Worm (Caenorhabditis elegans) whole organism, L4/young adult: ENCODE results near the gene Y6E2A.1.
"Not testable (repeated sequence)": the region's sequence is repeated elsewhere in the genome, so short reads cannot be mapped to it uniquely, and the experiment has no call there.

ENCODE experiments used
- W03F9.2 ChIP-seq: fragments of 150-350 bp; optimal IDR thresholded peaks from 2 replicates; lab custom pipeline; 2014; ENCODE audit warnings: missing biosample characterization, missing genetic modification characterization
- dao-5 ChIP-seq: sonication (generic microtip); optimal IDR thresholded peaks from 2 replicates; lab custom pipeline; 2016; ENCODE audit warnings: missing genotype, missing genetic modification characterization, moderate library complexity, missing compliant biosample characterization
- him-1 ChIP-seq: sonication (generic microtip); optimal IDR thresholded peaks from 2 replicates; lab custom pipeline; 2016; ENCODE audit warnings: missing genotype, missing genetic modification reagents, missing genetic modification characterization, missing compliant biosample characterization

Y6E2A.1 gene

ce11 chrV:15710401-15710800 is at the start of gene Y6E2A.1:
Y6E2A.1 (minus strand) TSS chrV:15710501.
- TF ChIP-seq W03F9.2 (tag; lab: Kevin White, UChicago): no peak
- no peak for TF ChIP-seq him-1 (tag; lab: Kevin White, UChicago)
- no peak for TF ChIP-seq dao-5 (tag; lab: Kevin White, UChicago)

ce11 chrV:15758449-15758848 is 48.1 kb upstream of the Y6E2A.1 start, which contains the start of gene str-9:
str-9 (plus strand) TSS chrV:15758749.
- TF ChIP-seq W03F9.2 (tag; lab: Kevin White, UChicago): no peak
- TF ChIP-seq dao-5 (tag; lab: Kevin White, UChicago): no peak
- no peak for TF ChIP-seq him-1 (tag; lab: Kevin White, UChicago)

DNA sequence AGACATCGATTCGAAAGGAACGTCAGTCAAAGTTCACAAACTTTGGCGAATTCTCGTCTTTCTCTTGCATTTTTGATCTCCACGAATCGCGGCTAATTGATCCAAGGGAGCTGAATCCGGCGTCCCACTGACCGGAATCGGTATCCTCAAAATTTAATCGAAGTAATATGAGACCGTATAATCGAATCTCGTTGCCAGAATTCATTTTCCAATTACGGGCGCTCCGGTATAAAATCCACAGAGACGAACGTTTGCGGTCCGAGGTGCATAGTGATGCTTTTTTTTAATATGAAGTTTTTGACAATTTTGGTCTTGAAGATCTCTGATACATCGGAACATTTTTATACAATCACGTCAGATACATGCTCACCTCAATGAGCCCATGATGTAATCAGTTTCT is 47.3 kb upstream of the Y6E2A.1 start:
- TF ChIP-seq W03F9.2 (tag; lab: Kevin White, UChicago): no peak
- TF ChIP-seq him-1 (tag; lab: Kevin White, UChicago): no peak
- no peak for TF ChIP-seq dao-5 (tag; lab: Kevin White, UChicago)

ce11 chrV:15754731-15755130 is 44.4 kb upstream of the Y6E2A.1 start, which contains the start of gene str-8:
str-8 (plus strand) TSS chrV:15755031.
- TF ChIP-seq him-1, W03F9.2, dao-5 (tag; lab: Kevin White, UChicago): not testable (repeated sequence)

DNA sequence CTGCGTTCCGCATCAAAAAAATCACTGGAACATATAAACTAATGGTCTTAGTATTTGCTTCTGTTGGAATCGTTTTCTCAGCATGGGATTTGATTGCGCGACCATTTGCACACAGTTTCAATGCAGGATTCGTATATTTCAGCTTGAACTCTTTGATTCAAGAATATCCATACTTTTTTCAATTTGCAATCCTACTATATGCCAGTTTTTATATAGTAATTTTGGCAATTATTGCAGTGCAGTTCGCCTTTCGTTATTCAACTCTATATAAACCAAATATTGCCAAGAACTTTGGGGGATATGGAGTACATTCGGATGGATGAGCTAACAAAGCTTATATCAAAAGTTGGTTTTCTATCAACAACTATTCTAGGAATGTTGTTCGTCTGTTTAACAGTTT is 42.6 kb upstream of the Y6E2A.1 start, which contains the start of gene str-5:
Gene str-5, plus strand, starts transcription at position 301 of the 400 bp plus-strand sequence.
- not testable (repeated sequence) for TF ChIP-seq dao-5, him-1, W03F9.2 (tag; lab: Kevin White, UChicago)

DNA sequence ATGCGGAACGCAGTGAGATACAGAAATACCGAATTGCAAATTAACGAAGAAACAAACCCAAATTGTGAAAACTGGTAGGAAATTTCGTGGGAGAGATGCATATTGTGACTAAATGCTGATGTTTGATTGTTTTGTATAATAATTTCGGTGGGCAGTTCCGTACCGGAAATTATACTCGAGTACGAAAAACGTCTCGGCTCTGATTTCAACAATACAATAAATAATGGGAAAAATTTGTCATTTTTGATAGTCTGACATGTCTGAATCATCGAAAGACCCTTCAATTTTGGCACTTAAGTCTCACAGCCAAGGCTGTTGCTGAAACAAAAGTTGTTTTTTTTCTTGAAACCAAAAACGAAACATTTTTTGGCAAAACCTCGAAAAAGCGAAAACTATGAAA is 41.7 kb upstream of the Y6E2A.1 start, which contains the start of gene str-43:
Gene str-43, minus strand, starts transcription at position 101 of the 400 bp plus-strand sequence.
- TF ChIP-seq dao-5 (tag; lab: Kevin White, UChicago) (no peak), W03F9.2 (tag; lab: Kevin White, UChicago) (no peak), him-1 (tag; lab: Kevin White, UChicago) (no peak)

- no peak for TF ChIP-seq W03F9.2 (tag; lab: Kevin White, UChicago)
- no peak for TF ChIP-seq him-1 (tag; lab: Kevin White, UChicago)
- no peak for TF ChIP-seq dao-5 (tag; lab: Kevin White, UChicago)
Measured at ce11 chrV:15750130-15750529, 39.8 kb upstream of the Y6E2A.1 start, which contains the start of gene str-6. str-6 (minus strand) TSS chrV:15750230.

- not testable (repeated sequence) for TF ChIP-seq W03F9.2, dao-5, him-1 (tag; lab: Kevin White, UChicago)
Measured at ce11 chrV:15748343-15748742, 38.0 kb upstream of the Y6E2A.1 start, which contains the start of gene T23D5.8. T23D5.8 (minus strand) TSS chrV:15748443.

DNA sequence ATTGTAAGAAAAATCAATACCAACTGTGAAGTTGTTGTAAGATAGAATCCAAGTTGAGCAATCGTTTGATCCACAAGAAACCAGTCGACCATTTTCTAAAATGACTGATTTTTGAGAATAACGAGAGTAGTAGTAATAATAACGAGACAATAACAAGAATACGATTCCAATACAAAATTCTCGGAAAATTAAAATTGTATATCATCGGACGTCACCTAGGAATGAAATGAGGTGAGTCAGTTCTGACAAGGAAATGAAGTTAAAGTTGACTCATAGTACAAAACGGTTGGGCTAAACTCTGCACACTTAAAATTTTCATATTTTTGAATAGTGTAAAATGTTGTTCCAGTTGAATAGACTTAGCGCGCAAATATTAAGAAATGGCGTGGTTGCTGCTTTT is 34.1 kb upstream of the Y6E2A.1 start, which contains the start of gene str-19:
Gene str-19, minus strand, starts transcription at position 101 of the 400 bp plus-strand sequence.
- not testable (repeated sequence) for TF ChIP-seq W03F9.2, him-1, dao-5 (tag; lab: Kevin White, UChicago)

DNA sequence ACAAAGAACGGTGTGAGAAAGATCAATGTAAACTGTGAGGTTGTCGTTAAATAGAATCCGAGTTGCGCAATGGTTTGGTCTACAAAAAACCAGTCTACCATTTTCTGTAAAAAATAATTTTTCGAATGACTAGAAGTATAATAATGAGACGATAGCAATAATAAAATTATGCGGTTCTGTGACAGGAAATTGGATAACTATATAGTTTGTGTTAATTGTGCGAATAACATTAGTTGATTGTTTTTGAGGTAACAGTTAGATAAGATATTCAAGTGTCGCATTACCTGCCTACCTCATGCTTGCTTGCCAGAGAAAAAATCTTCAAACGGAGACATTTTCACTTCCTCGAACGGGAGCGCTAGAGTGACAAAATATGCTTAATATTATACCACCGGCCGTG is 31.6 kb upstream of the Y6E2A.1 start, which contains the start of gene str-18:
Gene str-18, minus strand, starts transcription at position 101 of the 400 bp plus-strand sequence.
- no peak for TF ChIP-seq dao-5 (tag; lab: Kevin White, UChicago)
- no peak for TF ChIP-seq W03F9.2 (tag; lab: Kevin White, UChicago)
- TF ChIP-seq him-1 (tag; lab: Kevin White, UChicago): no peak

DNA sequence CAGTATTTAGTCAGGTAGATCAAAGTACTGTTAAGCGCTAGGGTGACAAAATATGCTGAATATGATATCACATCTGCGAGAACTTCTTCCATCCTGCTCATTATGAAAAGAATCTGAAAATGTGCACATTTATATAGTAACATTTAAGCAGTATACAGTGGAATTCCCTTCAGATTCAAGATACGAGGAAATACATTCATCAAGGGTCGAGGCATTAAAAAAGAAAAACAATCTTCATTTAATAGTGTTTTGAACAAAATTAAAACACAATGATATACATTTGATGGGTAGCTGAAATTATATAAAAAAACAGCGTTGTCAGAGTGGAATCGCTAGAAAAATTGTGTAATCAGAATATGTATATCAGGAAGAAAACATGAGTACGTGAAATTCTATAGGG is 25.4 kb upstream of the Y6E2A.1 start, which contains the start of gene str-27:
Gene str-27, minus strand, starts transcription at position 101 of the 400 bp plus-strand sequence.
- TF ChIP-seq him-1 (tag; lab: Kevin White, UChicago) (no peak), W03F9.2 (tag; lab: Kevin White, UChicago) (no peak), dao-5 (tag; lab: Kevin White, UChicago) (no peak)

DNA sequence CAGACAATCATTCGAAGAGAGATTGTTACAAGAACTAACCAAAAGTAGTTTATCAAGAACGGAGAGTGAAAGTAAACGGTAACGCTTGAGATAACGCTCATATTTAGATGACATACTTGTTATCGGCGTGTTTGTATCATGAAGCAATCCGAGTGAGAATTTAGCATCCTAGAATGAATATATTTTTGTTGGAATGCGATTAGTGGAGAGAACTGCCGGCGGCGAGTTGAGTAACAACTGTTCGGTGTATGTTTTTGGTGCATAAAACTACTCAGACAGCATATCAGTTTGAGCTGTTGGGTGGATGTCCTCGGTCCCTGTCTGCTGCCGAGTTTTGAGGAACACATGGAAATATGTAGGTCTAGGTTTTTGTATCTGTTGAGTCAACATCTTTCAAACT is 23.3 kb upstream of the Y6E2A.1 start, which contains the start of gene T23D5.3:
Gene T23D5.3, minus strand, starts transcription at position 101 of the 400 bp plus-strand sequence.
- TF ChIP-seq dao-5 (tag; lab: Kevin White, UChicago) (no peak), W03F9.2 (tag; lab: Kevin White, UChicago) (no peak), him-1 (tag; lab: Kevin White, UChicago) (no peak)

DNA sequence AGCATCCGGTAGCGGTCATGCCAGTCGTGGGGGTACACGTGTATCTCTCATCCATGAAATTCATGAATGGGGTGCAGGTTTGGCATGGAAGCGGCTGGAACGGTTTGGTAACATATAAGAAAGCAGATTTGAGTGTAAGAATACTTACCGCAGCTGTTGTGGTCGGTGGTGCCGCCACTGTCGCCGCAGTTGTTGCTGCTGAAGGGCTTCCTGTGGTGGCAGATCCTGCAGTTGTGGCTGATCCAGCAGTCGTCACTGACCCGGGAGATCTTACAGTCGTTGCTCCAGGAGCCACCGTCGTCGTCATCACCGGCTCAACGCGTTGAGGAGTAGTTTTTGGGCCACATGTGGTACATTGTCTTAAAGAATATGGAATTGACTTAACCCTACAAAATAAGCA is 22.7 kb upstream of the Y6E2A.1 start:
- TF ChIP-seq W03F9.2 (tag; lab: Kevin White, UChicago) (no peak), him-1 (tag; lab: Kevin White, UChicago) (no peak), dao-5 (tag; lab: Kevin White, UChicago) (no peak)
